Worm (Caenorhabditis elegans): Measurements from ENCODE around the gene C03F11.4.
A peak's percentile ranks its signal among the peaks of the same experiment; 100 is the strongest.

ce11 chrX:5365437-5365836 lies 40.8 kb downstream of the C03F11.4 start, which contains the start of gene F35C8.5:
- TF ChIP-seq R02D3.7 (tag; optimal IDR thresholded peaks at IDR 0.05) (no peak), nhr-11 (tag; optimal IDR thresholded peaks at IDR 0.05) (no peak), snpc-4 (tag; optimal IDR thresholded peaks at IDR 0.05) (no peak), egl-27 (tag; optimal IDR thresholded peaks at IDR 0.05) (no peak), ama-1 (optimal IDR thresholded peaks at IDR 0.05) (no peak), elt-1 (tag; optimal IDR thresholded peaks at IDR 0.05) (no peak), unc-62 (GFP tag; optimal IDR thresholded peaks at IDR 0.05) (no peak), ceh-82 (tag; optimal IDR thresholded peaks at IDR 0.05) (no peak), lin-39 (tag; optimal IDR thresholded peaks at IDR 0.05) (no peak), nfya-1 (tag; optimal IDR thresholded peaks at IDR 0.05; ENCODE audit: insufficient read depth) (no peak), pha-4 (tag; optimal IDR thresholded peaks at IDR 0.05) (peak; percentile 16)

All from whole organism, L3 larva.